Fruit fly (Drosophila melanogaster): ENCODE measurements around the gene RhoGAP16F.
A peak's percentile ranks its signal among the peaks of the same experiment; 100 is the strongest.

Gene RhoGAP16F

dm6 chrX:18083528-18084365 lies 9.2 kb upstream of the RhoGAP16F start:
- TF ChIP-seq CG10274 (GFP tag; optimal IDR thresholded peaks at IDR 0.05) (peak; percentile 28), Hmr (GFP tag; optimal IDR thresholded peaks at IDR 0.05) (peak; percentile 42), Chrac-16 (GFP tag; optimal IDR thresholded peaks at IDR 0.05) (no peak), chinmo (GFP tag; IDR thresholded peaks at IDR 0.05; ENCODE audit: partially characterized antibody) (0 out of 4 replicates have a peak, but pooled peaks have one; percentile 63), HHEX (GFP tag; optimal IDR thresholded peaks at IDR 0.05) (peak; percentile 16), rib (GFP tag; IDR thresholded peaks at IDR 0.05) (no peak), CG33213 (GFP tag; optimal IDR thresholded peaks at IDR 0.05) (no peak), al (GFP tag; IDR thresholded peaks at IDR 0.05) (no peak), Gug (GFP tag; IDR thresholded peaks at IDR 0.05) (no peak), kah (GFP tag; optimal IDR thresholded peaks at IDR 0.05) (no peak), gcm2 (GFP tag; optimal IDR thresholded peaks at IDR 0.05) (no peak), Hr3 (GFP tag; optimal IDR thresholded peaks at IDR 0.05) (no peak), CG12071 (GFP tag; optimal IDR thresholded peaks at IDR 0.05) (peak; percentile 25), Trl (optimal IDR thresholded peaks at IDR 0.05) (no peak), Trl (GFP tag; optimal IDR thresholded peaks at IDR 0.05) (no peak), Dfd (GFP tag; optimal IDR thresholded peaks at IDR 0.05) (no peak), CG8478 (optimal IDR thresholded peaks at IDR 0.05) (no peak), CG2129 (GFP tag; IDR thresholded peaks at IDR 0.05; ENCODE audit: partially characterized antibody) (no peak), Med (GFP tag) (peak; percentile 54), Bgb (GFP tag; IDR thresholded peaks at IDR 0.05; ENCODE audit: partially characterized antibody) (no peak), CG1603 (tag; optimal IDR thresholded peaks at IDR 0.05) (peak; percentile 21), stc (GFP tag; IDR thresholded peaks at IDR 0.05) (no peak), tx (GFP tag; optimal IDR thresholded peaks at IDR 0.05) (no peak), CG2712 (tag; optimal IDR thresholded peaks at IDR 0.05) (no peak), twi (tag; optimal IDR thresholded peaks at IDR 0.05) (no peak), odd (GFP tag; optimal IDR thresholded peaks at IDR 0.05) (no peak), Sin3A (optimal IDR thresholded peaks at IDR 0.05) (no peak), MESR4 (GFP tag; optimal IDR thresholded peaks at IDR 0.05) (no peak), lab (GFP tag; optimal IDR thresholded peaks at IDR 0.05) (peak; percentile 73), HmgZ (tag; optimal IDR thresholded peaks at IDR 0.05) (no peak), Elba2 (GFP tag; optimal IDR thresholded peaks at IDR 0.05) (no peak), CG7372 (GFP tag; IDR thresholded peaks at IDR 0.05) (no peak), eve (GFP tag; optimal IDR thresholded peaks at IDR 0.05) (no peak), CG4617 (GFP tag; optimal IDR thresholded peaks at IDR 0.05; ENCODE audit: borderline replicate concordance) (no peak), exex (tag; optimal IDR thresholded peaks at IDR 0.05) (peak; percentile 58), CG2889 (GFP tag; IDR thresholded peaks at IDR 0.05) (no peak), kni (GFP tag; optimal IDR thresholded peaks at IDR 0.05) (no peak), CG6813 (GFP tag; optimal IDR thresholded peaks at IDR 0.05) (peak; percentile 26), CG7963 (GFP tag; IDR thresholded peaks at IDR 0.05; ENCODE audit: partially characterized antibody) (no peak), ara (GFP tag; IDR thresholded peaks at IDR 0.05) (peak; percentile 35; the same call in 1 of the 2 replicates), toy (GFP tag; IDR thresholded peaks at IDR 0.05) (no peak), CG18599 (GFP tag; optimal IDR thresholded peaks at IDR 0.05) (peak; percentile 30), CG12769 (tag; optimal IDR thresholded peaks at IDR 0.05) (peak; percentile 25), ap (GFP tag; IDR thresholded peaks at IDR 0.05) (no peak), grau (tag; optimal IDR thresholded peaks at IDR 0.05) (no peak), Meics (GFP tag; optimal IDR thresholded peaks at IDR 0.05) (no peak), CkIIα-i1 (GFP tag; IDR thresholded peaks at IDR 0.05) (no peak), dan (GFP tag; IDR thresholded peaks at IDR 0.05) (no peak), CG12391 (tag; optimal IDR thresholded peaks at IDR 0.05) (no peak), Aef1 (GFP tag; IDR thresholded peaks at IDR 0.05) (no peak)

Data from whole organism, embryonic.